Worm (Caenorhabditis elegans) whole organism, young adult: ENCODE data around the gene K08D10.11.

Experiments used
- B0336.3 ChIP-seq: fragments of 200-800 bp; sonication (Bioruptor generic); IDR thresholded peaks from 2 replicates; pipeline ENCODE4 v1.3.6; 2022; ENCODE audit warnings: missing genetic modification characterization, missing compliant biosample characterization
- D2030.7 ChIP-seq: fragments of 200-800 bp; sonication (Bioruptor generic); IDR thresholded peaks from 2 replicates; pipeline ENCODE4 v1.3.6; 2022; ENCODE audit warnings: missing genetic modification reagents, missing genetic modification characterization, missing compliant biosample characterization
- F10E7.11 ChIP-seq: sonication (generic microtip); optimal IDR thresholded peaks from 2 replicates; lab custom pipeline; 2017; ENCODE audit warnings: mild to moderate bottlenecking, missing genetic modification characterization, moderate library complexity, missing compliant biosample characterization
- F22D6.2 ChIP-seq: sonication (generic microtip); optimal IDR thresholded peaks from 2 replicates; lab custom pipeline; 2016; ENCODE audit warnings: mild to moderate bottlenecking, missing genetic modification characterization, missing compliant biosample characterization
- F23B12.7 ChIP-seq: sonication (generic microtip); optimal IDR thresholded peaks from 2 replicates; lab custom pipeline; 2017; ENCODE audit warnings: missing genetic modification characterization, mild to moderate bottlenecking, missing compliant biosample characterization, antibody characterized with exemption, moderate library complexity; ENCODE audit not compliant: insufficient read depth
- F39B2.1 ChIP-seq: fragments of 200-800 bp; sonication (Bioruptor generic); IDR thresholded peaks from 2 replicates; pipeline ENCODE4 v1.3.6; 2022; ENCODE audit warnings: missing genetic modification reagents, missing genetic modification characterization, missing compliant biosample characterization
- F49E8.2 ChIP-seq: sonication (generic microtip); optimal IDR thresholded peaks from 3 replicates; lab custom pipeline; 2017; ENCODE audit warnings: missing genetic modification characterization, mild to moderate bottlenecking, missing compliant biosample characterization, antibody characterized with exemption, moderate library complexity; ENCODE audit not compliant: insufficient read depth
- F55B11.4 ChIP-seq: sonication (generic microtip); optimal IDR thresholded peaks from 2 replicates; lab custom pipeline; 2016; ENCODE audit warnings: missing compliant biosample characterization, missing genetic modification characterization, borderline replicate concordance; ENCODE audit not compliant: insufficient read depth
- F57C9.4 ChIP-seq: sonication (generic microtip); optimal IDR thresholded peaks from 2 replicates; lab custom pipeline; 2017; ENCODE audit warnings: mild to moderate bottlenecking, missing genetic modification characterization, missing compliant biosample characterization
- T26A5.8 ChIP-seq: sonication (generic microtip); optimal IDR thresholded peaks from 2 replicates; lab custom pipeline; 2016; ENCODE audit warnings: missing genetic modification characterization, missing compliant biosample characterization
- Y67H2A.10 ChIP-seq: fragments of 200-800 bp; sonication (Bioruptor generic); conservative IDR thresholded peaks from 2 replicates; pipeline ENCODE4 v1.3.6; 2022; ENCODE audit warnings: missing genetic modification reagents, missing genetic modification characterization, missing compliant biosample characterization
- akir-1 ChIP-seq: fragments of 200-800 bp; sonication (Bioruptor generic); optimal IDR thresholded peaks from 2 replicates; lab custom pipeline; 2018; ENCODE audit warnings: mild to moderate bottlenecking, missing genetic modification characterization, moderate library complexity, missing compliant biosample characterization
- athp-1 ChIP-seq: sonication (generic microtip); optimal IDR thresholded peaks from 2 replicates; lab custom pipeline; 2017; ENCODE audit warnings: mild to moderate bottlenecking, missing genetic modification characterization, missing compliant biosample characterization
- attf-3 ChIP-seq: fragments of 200-800 bp; sonication (Bioruptor generic); conservative IDR thresholded peaks from 2 replicates; pipeline ENCODE4 v1.3.6; 2022; ENCODE audit warnings: missing genetic modification reagents, missing genetic modification characterization, missing compliant biosample characterization
- ceh-27 ChIP-seq: fragments of 200-800 bp; sonication (Bioruptor generic); optimal IDR thresholded peaks from 2 replicates; lab custom pipeline; 2018; ENCODE audit warnings: mild to moderate bottlenecking, missing genetic modification characterization, moderate library complexity, missing compliant biosample characterization
- ceh-40 ChIP-seq: fragments of 200-800 bp; sonication (Bioruptor generic); IDR thresholded peaks from 2 replicates; pipeline ENCODE4 v1.3.6; 2022; ENCODE audit warnings: missing genetic modification characterization, missing compliant biosample characterization
- ceh-91 ChIP-seq: fragments of 200-800 bp; sonication (Bioruptor generic); IDR thresholded peaks from 2 replicates; pipeline ENCODE4 v1.3.6; 2022; ENCODE audit warnings: missing genetic modification reagents, missing genetic modification characterization, missing compliant biosample characterization
- dox-1 ChIP-seq: fragments of 200-800 bp; sonication (Bioruptor generic); IDR thresholded peaks from 2 replicates; pipeline ENCODE4 v1.3.6; 2022; ENCODE audit warnings: missing genetic modification reagents, missing genetic modification characterization, missing compliant biosample characterization
- efl-1 ChIP-seq: fragments of 150-350 bp; optimal IDR thresholded peaks from 2 replicates; lab custom pipeline; 2014; ENCODE audit warnings: missing biosample characterization, missing genetic modification reagents, missing genetic modification characterization
- egl-18 ChIP-seq: fragments of 200-800 bp; sonication (Bioruptor generic); IDR thresholded peaks from 2 replicates; pipeline ENCODE4 v1.3.6; 2022; ENCODE audit warnings: missing genetic modification reagents, missing genetic modification characterization, missing compliant biosample characterization
- egrh-3 ChIP-seq: fragments of 200-800 bp; sonication (Bioruptor generic); IDR thresholded peaks from 2 replicates; pipeline ENCODE4 v1.3.6; 2022; ENCODE audit warnings: missing genetic modification reagents, missing genetic modification characterization, missing compliant biosample characterization
- him-1 ChIP-seq: sonication (generic microtip); optimal IDR thresholded peaks from 2 replicates; lab custom pipeline; 2016; ENCODE audit warnings: missing genotype, missing genetic modification reagents, missing genetic modification characterization, missing compliant biosample characterization
- hlh-26 ChIP-seq: fragments of 200-800 bp; sonication (Bioruptor generic); conservative IDR thresholded peaks from 2 replicates; pipeline ENCODE4 v1.3.6; 2022; ENCODE audit warnings: missing genetic modification reagents, missing genetic modification characterization, missing compliant biosample characterization
- hmg-1.2 ChIP-seq: fragments of 200-800 bp; sonication (Bioruptor generic); IDR thresholded peaks from 2 replicates; pipeline ENCODE4 v1.3.6; 2022; ENCODE audit warnings: missing genetic modification reagents, missing genetic modification characterization, missing compliant biosample characterization
- hrde-1 ChIP-seq: sonication (generic microtip); optimal IDR thresholded peaks from 2 replicates; lab custom pipeline; 2016; ENCODE audit warnings: missing genetic modification characterization, mild to moderate bottlenecking, missing compliant biosample characterization, moderate library complexity, missing genotype, missing genetic modification reagents, borderline replicate concordance
- lin-26 ChIP-seq: fragments of 200-800 bp; sonication (Bioruptor generic); IDR thresholded peaks from 2 replicates; pipeline ENCODE4 v1.3.6; 2022; ENCODE audit warnings: missing genetic modification reagents, missing genetic modification characterization, missing compliant biosample characterization
- lin-54 ChIP-seq: fragments of 200-800 bp; sonication (Bioruptor generic); optimal IDR thresholded peaks from 2 replicates; lab custom pipeline; 2018; ENCODE audit warnings: mild to moderate bottlenecking, missing genetic modification characterization, missing compliant biosample characterization
- lir-1 ChIP-seq: fragments of 200-800 bp; sonication (Bioruptor generic); conservative IDR thresholded peaks from 2 replicates; pipeline ENCODE4 v1.3.6; 2022; ENCODE audit warnings: missing genetic modification reagents, missing genetic modification characterization, missing compliant biosample characterization
- lsl-1 ChIP-seq: fragments of 200-800 bp; sonication (Bioruptor generic); optimal IDR thresholded peaks from 2 replicates; lab custom pipeline; 2018; ENCODE audit warnings: mild to moderate bottlenecking, missing genetic modification characterization, moderate library complexity, missing compliant biosample characterization
- madf-6 ChIP-seq: fragments of 200-800 bp; sonication (Bioruptor generic); IDR thresholded peaks from 2 replicates; pipeline ENCODE4 v1.3.6; 2022; ENCODE audit warnings: missing genetic modification reagents, missing genetic modification characterization, missing compliant biosample characterization
- mcd-1 ChIP-seq: fragments of 200-800 bp; sonication (Bioruptor generic); IDR thresholded peaks from 2 replicates; pipeline ENCODE4 v1.3.6; 2022; ENCODE audit warnings: missing genetic modification reagents, missing genetic modification characterization, missing compliant biosample characterization
- nhr-90 ChIP-seq: sonication (generic microtip); optimal IDR thresholded peaks from 2 replicates; lab custom pipeline; 2016; ENCODE audit warnings: missing genotype, mild to moderate bottlenecking, missing genetic modification characterization, missing compliant biosample characterization
- snpc-1.1 ChIP-seq: sonication (generic microtip); optimal IDR thresholded peaks from 2 replicates; lab custom pipeline; 2017; ENCODE audit warnings: missing genetic modification characterization, mild to moderate bottlenecking, missing compliant biosample characterization, antibody characterized with exemption, moderate library complexity, missing genotype, missing genetic modification reagents; ENCODE audit not compliant: insufficient read depth
- snpc-1.3 ChIP-seq: sonication (generic microtip); optimal IDR thresholded peaks from 2 replicates; lab custom pipeline; 2017; ENCODE audit warnings: missing genetic modification characterization, mild to moderate bottlenecking, missing compliant biosample characterization, antibody characterized with exemption, moderate library complexity, missing genotype, missing genetic modification reagents; ENCODE audit not compliant: insufficient read depth
- unc-62 ChIP-seq: fragments of 150-350 bp; optimal IDR thresholded peaks from 2 replicates; lab custom pipeline; 2014; ENCODE audit warnings: missing biosample characterization, missing genetic modification reagents, missing genetic modification characterization
- zim-3 ChIP-seq: sonication (generic microtip); optimal IDR thresholded peaks from 2 replicates; lab custom pipeline; 2017; ENCODE audit warnings: mild to moderate bottlenecking, missing genetic modification characterization, moderate library complexity, missing compliant biosample characterization
- ztf-25 ChIP-seq: fragments of 200-800 bp; sonication (Bioruptor generic); IDR thresholded peaks from 2 replicates; pipeline ENCODE4 v1.3.6; 2022; ENCODE audit warnings: missing genetic modification reagents, missing genetic modification characterization, missing compliant biosample characterization

Gene K08D10.11

ce11 chrIV:4184767-4185166, 1.2 kb downstream of the K08D10.11 start (continued):
- TF ChIP-seq hmg-1.2 (GFP tag; lab: Robert Waterston, UW): peak; percentile 96
- peak; percentile 82 for TF ChIP-seq egl-18 (GFP tag; lab: Robert Waterston, UW)
- peak; percentile 43; the same call in 1 of the 2 replicates for TF ChIP-seq lir-1 (GFP tag; lab: Robert Waterston, UW)

ce11 chrIV:4180032-4180431, 6.0 kb downstream of the K08D10.11 start:
- TF ChIP-seq attf-3 (GFP tag; lab: Robert Waterston, UW): 0 out of 2 replicates have a peak, but pooled peaks have one; percentile 12
- peak; percentile 71 for TF ChIP-seq mcd-1
- TF ChIP-seq hmg-1.2 (GFP tag; lab: Robert Waterston, UW): peak; percentile 52; the same call in 1 of the 2 replicates

ce11 chrIV:4178424-4178823, 7.6 kb downstream of the K08D10.11 start, which contains the start of gene tsen-34:
Gene tsen-34, plus strand, starts transcription at chrIV:4178457.
- TF ChIP-seq ceh-40: no peak
- 0 out of 2 replicates have a peak, but pooled peaks have one; percentile 6 for TF ChIP-seq mcd-1
- 0 out of 2 replicates have a peak, but pooled peaks have one; percentile 19 for TF ChIP-seq B0336.3
- TF ChIP-seq akir-1: no peak
- 0 out of 2 replicates have a peak, but pooled peaks have one; percentile 16 for TF ChIP-seq lin-26 (GFP tag; lab: Robert Waterston, UW)

- no peak for TF ChIP-seq Y67H2A.10 (GFP tag; lab: Robert Waterston, UW)
- TF ChIP-seq snpc-1.1 (tag; lab: Kevin White, UChicago): no peak
- TF ChIP-seq ztf-25 (GFP tag; lab: Robert Waterston, UW): no peak
- TF ChIP-seq attf-3 (GFP tag; lab: Robert Waterston, UW): peak; percentile 28; the same call in 1 of the 2 replicates
Measured at ce11 chrIV:4177560-4177959, 8.4 kb downstream of the K08D10.11 start.

ce11 chrIV:4176659-4177058, 9.3 kb downstream of the K08D10.11 start:
- TF ChIP-seq F39B2.1 (no peak), efl-1 (GFP tag; lab: Kevin White, UChicago) (peak; percentile 32), D2030.7 (GFP tag; lab: Robert Waterston, UW) (peak; percentile 32; the same call in 1 of the 2 replicates), attf-3 (GFP tag; lab: Robert Waterston, UW) (peak; percentile 90), madf-6 (GFP tag; lab: Robert Waterston, UW) (peak; percentile 30; the same call in 1 of the 2 replicates), dox-1 (GFP tag; lab: Robert Waterston, UW) (0 out of 2 replicates have a peak, but pooled peaks have one; percentile 36), lin-54 (GFP tag; lab: Kevin White, UChicago) (peak; percentile 83), Y67H2A.10 (GFP tag; lab: Robert Waterston, UW) (no peak), lsl-1 (GFP tag; lab: Kevin White, UChicago) (peak; percentile 43), mcd-1 (0 out of 2 replicates have a peak, but pooled peaks have one; percentile 12), F49E8.2 (peak; percentile 50), F10E7.11 (no peak), F55B11.4 (tag; lab: Kevin White, UChicago) (no peak), lir-1 (GFP tag; lab: Robert Waterston, UW) (no peak)

ce11 chrIV:4176088-4176487, 9.9 kb downstream of the K08D10.11 start, which contains the start of gene dnj-15:
Gene dnj-15, plus strand, starts transcription at chrIV:4176388.
- no peak for TF ChIP-seq unc-62 (GFP tag; lab: Kevin White, UChicago)
- TF ChIP-seq T26A5.8 (tag; lab: Kevin White, UChicago): no peak
- TF ChIP-seq nhr-90 (tag; lab: Kevin White, UChicago): no peak
- TF ChIP-seq snpc-1.3 (tag; lab: Kevin White, UChicago): no peak
- TF ChIP-seq B0336.3: no peak
- no peak for TF ChIP-seq hrde-1
- no peak for TF ChIP-seq zim-3 (tag; lab: Kevin White, UChicago)
- no peak for TF ChIP-seq ceh-91 (GFP tag; lab: Robert Waterston, UW)
- TF ChIP-seq athp-1 (tag; lab: Kevin White, UChicago): no peak
- no peak for TF ChIP-seq hmg-1.2 (GFP tag; lab: Robert Waterston, UW)
- TF ChIP-seq egrh-3: no peak
- no peak for TF ChIP-seq madf-6 (GFP tag; lab: Robert Waterston, UW)
- TF ChIP-seq F57C9.4: no peak
- TF ChIP-seq hlh-26 (GFP tag; lab: Robert Waterston, UW): no peak
- TF ChIP-seq F23B12.7 (tag; lab: Kevin White, UChicago): no peak
- TF ChIP-seq him-1 (tag; lab: Kevin White, UChicago): no peak
- no peak for TF ChIP-seq F22D6.2 (tag; lab: Kevin White, UChicago)
- no peak for TF ChIP-seq ceh-27 (GFP tag; lab: Kevin White, UChicago)
